Fruit fly (Drosophila melanogaster) whole organism, embryonic: Measurements from ENCODE around the gene Eip75B.

Experiments
- ATbp ChIP-seq: fragments of 200-800 bp; sonication (Bioruptor generic); optimal IDR thresholded peaks from 2 replicates; lab custom pipeline; 2017; ENCODE audit warnings: missing biosample characterization, mild to moderate bottlenecking, missing genetic modification characterization, missing genetic modification reagents
- Adf1 ChIP-seq: fragments of 200-800 bp; sonication (Bioruptor generic); IDR thresholded peaks from 2 replicates; pipeline ENCODE4 v1.3.6; 2022; ENCODE audit warnings: missing biosample characterization, missing genetic modification characterization
- Antp ChIP-seq: fragments of 200-800 bp; sonication (Bioruptor generic); optimal IDR thresholded peaks from 3 replicates; lab custom pipeline; 2016; ENCODE audit warnings: missing biosample characterization, missing genetic modification characterization
- CG10274 ChIP-seq: fragments of 200-800 bp; sonication (Bioruptor generic); optimal IDR thresholded peaks from 3 replicates; lab custom pipeline; 2017; ENCODE audit warnings: missing biosample characterization, mild to moderate bottlenecking, missing genetic modification characterization
- CG10654 ChIP-seq: fragments of 200-800 bp; sonication (Bioruptor generic); optimal IDR thresholded peaks from 2 replicates; lab custom pipeline; 2016; ENCODE audit warnings: missing biosample characterization, missing genetic modification characterization
- CG13296 ChIP-seq: fragments of 200-800 bp; sonication (Bioruptor generic); optimal IDR thresholded peaks from 3 replicates; lab custom pipeline; 2018; ENCODE audit warnings: missing biosample characterization, mild to moderate bottlenecking, missing genetic modification characterization
- CG13894 ChIP-seq: fragments of 200-800 bp; sonication (Bioruptor generic); optimal IDR thresholded peaks from 3 replicates; lab custom pipeline; 2018; ENCODE audit warnings: missing biosample characterization, mild to moderate bottlenecking, missing genetic modification characterization, moderate library complexity
- CG14441 ChIP-seq: fragments of 200-800 bp; sonication (Bioruptor generic); IDR thresholded peaks from 2 replicates; pipeline ENCODE4 v1.3.6; 2022; ENCODE audit warnings: missing biosample characterization, missing genetic modification characterization
- CG17359 ChIP-seq: fragments of 200-800 bp; sonication (Bioruptor generic); optimal IDR thresholded peaks from 3 replicates; lab custom pipeline; 2018; ENCODE audit warnings: missing biosample characterization, mild to moderate bottlenecking, missing genetic modification characterization, moderate library complexity
- CG1832 ChIP-seq: fragments of 200-800 bp; sonication (Bioruptor generic); optimal IDR thresholded peaks from 2 replicates; lab custom pipeline; 2017; ENCODE audit warnings: missing biosample characterization, mild to moderate bottlenecking, missing genetic modification characterization, inconsistent platforms
- CG18764 ChIP-seq: fragments of 200-800 bp; sonication (Bioruptor generic); optimal IDR thresholded peaks from 3 replicates; lab custom pipeline; 2016; ENCODE audit warnings: missing biosample characterization, missing genetic modification characterization
- CG30403 ChIP-seq: fragments of 200-800 bp; sonication (Bioruptor generic); optimal IDR thresholded peaks from 3 replicates; lab custom pipeline; 2016; ENCODE audit warnings: missing biosample characterization, missing genetic modification characterization
- CG32772 ChIP-seq: fragments of 200-800 bp; sonication (Bioruptor generic); IDR thresholded peaks from 2 replicates; pipeline ENCODE4 v1.3.6; 2022; ENCODE audit warnings: missing biosample characterization, missing genetic modification characterization
- CG9817 ChIP-seq: fragments of 200-800 bp; sonication (Bioruptor generic); optimal IDR thresholded peaks from 2 replicates; lab custom pipeline; 2018; ENCODE audit warnings: missing biosample characterization, mild to moderate bottlenecking, missing genetic modification characterization, moderate library complexity
- CTCF ChIP-seq: fragments of 200-800 bp; sonication (Bioruptor generic); optimal IDR thresholded peaks from 2 replicates; lab custom pipeline; 2017; ENCODE audit warnings: missing biosample characterization, mild to moderate bottlenecking, missing genetic modification characterization, moderate library complexity
- Drgx ChIP-seq: fragments of 200-800 bp; sonication (Bioruptor generic); IDR thresholded peaks from 2 replicates; pipeline ENCODE4 v1.3.6; 2022; ENCODE audit warnings: missing biosample characterization, missing genetic modification characterization
- Fer2 ChIP-seq: fragments of 200-800 bp; sonication (Bioruptor generic); optimal IDR thresholded peaks from 2 replicates; lab custom pipeline; 2018; ENCODE audit warnings: missing biosample characterization, mild to moderate bottlenecking, missing genetic modification characterization, moderate library complexity
- HLHmδ ChIP-seq: fragments of 200-800 bp; sonication (Bioruptor generic); optimal IDR thresholded peaks from 2 replicates; lab custom pipeline; 2018; ENCODE audit warnings: missing biosample characterization, mild to moderate bottlenecking, missing genetic modification characterization, moderate library complexity
- Lhr ChIP-seq: fragments of 200-800 bp; sonication (Bioruptor generic); optimal IDR thresholded peaks from 3 replicates; lab custom pipeline; 2017; ENCODE audit warnings: mild to moderate bottlenecking, missing biosample characterization, missing genetic modification reagents, missing genetic modification characterization
- Med ChIP-seq: fragments of 200-800 bp; sonication (Bioruptor generic); peaks from one replicate; lab custom pipeline; 2016; ENCODE audit warnings: missing biosample characterization, missing genetic modification characterization, mild to moderate bottlenecking, inconsistent platforms, moderate library complexity
- Meics ChIP-seq: fragments of 200-800 bp; sonication (Bioruptor generic); optimal IDR thresholded peaks from 2 replicates; lab custom pipeline; 2017; ENCODE audit warnings: missing biosample characterization, mild to moderate bottlenecking, missing genetic modification characterization
- Myb ChIP-seq: fragments of 200-800 bp; sonication (Bioruptor generic); optimal IDR thresholded peaks from 2 replicates; lab custom pipeline; 2016; ENCODE audit warnings: missing biosample characterization, missing genetic modification characterization
- Nf-YA ChIP-seq: fragments of 200-800 bp; sonication (Bioruptor generic); IDR thresholded peaks from 2 replicates; pipeline ENCODE4 v1.3.6; 2022; ENCODE audit warnings: missing biosample characterization, missing genetic modification characterization
- Nf-YB ChIP-seq: fragments of 200-800 bp; sonication (Bioruptor generic); optimal IDR thresholded peaks from 3 replicates; lab custom pipeline; 2019; ENCODE audit warnings: missing biosample characterization, mild to moderate bottlenecking, missing genetic modification characterization, moderate library complexity
- PHDP ChIP-seq: fragments of 200-800 bp; sonication (Bioruptor generic); optimal IDR thresholded peaks from 3 replicates; lab custom pipeline; 2018; ENCODE audit warnings: missing biosample characterization, mild to moderate bottlenecking, missing genetic modification characterization, moderate library complexity
- Ptx1 ChIP-seq: fragments of 200-800 bp; sonication (Bioruptor generic); IDR thresholded peaks from 2 replicates; pipeline ENCODE4 v1.3.6; 2022; ENCODE audit warnings: missing biosample characterization, missing genetic modification characterization
- Side ChIP-seq: fragments of 200-800 bp; sonication (Bioruptor generic); optimal IDR thresholded peaks from 2 replicates; lab custom pipeline; 2016; ENCODE audit warnings: missing biosample characterization, missing genetic modification characterization
- Xbp1 ChIP-seq: fragments of 200-800 bp; sonication (Bioruptor generic); optimal IDR thresholded peaks from 3 replicates; lab custom pipeline; 2016; ENCODE audit warnings: missing biosample characterization, mild to moderate bottlenecking, missing genetic modification characterization
- ara ChIP-seq: fragments of 200-800 bp; sonication (Bioruptor generic); IDR thresholded peaks from 2 replicates; pipeline ENCODE4 v1.3.6; 2022; ENCODE audit warnings: missing biosample characterization, missing genetic modification characterization
- bab2 ChIP-seq: fragments of 200-800 bp; sonication (Bioruptor generic); optimal IDR thresholded peaks from 2 replicates; lab custom pipeline; 2016; ENCODE audit warnings: missing biosample characterization, missing genetic modification characterization
- btn ChIP-seq: fragments of 200-800 bp; sonication (Bioruptor generic); optimal IDR thresholded peaks from 2 replicates; lab custom pipeline; 2016; ENCODE audit warnings: missing biosample characterization, missing genetic modification characterization
- ci ChIP-seq: fragments of 200-800 bp; sonication (Bioruptor generic); IDR thresholded peaks from 3 replicates; pipeline ENCODE4 v1.3.6; 2022; ENCODE audit warnings: missing biosample characterization, missing genetic modification characterization
- dmrt99B ChIP-seq: fragments of 200-800 bp; sonication (Bioruptor generic); optimal IDR thresholded peaks from 2 replicates; lab custom pipeline; 2018; ENCODE audit warnings: missing biosample characterization, mild to moderate bottlenecking, missing genetic modification characterization, moderate library complexity
- lbe ChIP-seq: fragments of 200-800 bp; sonication (Bioruptor generic); optimal IDR thresholded peaks from 2 replicates; lab custom pipeline; 2016; ENCODE audit warnings: missing biosample characterization, mild to moderate bottlenecking, missing genetic modification characterization
- lmd ChIP-seq: fragments of 200-800 bp; sonication (Bioruptor generic); IDR thresholded peaks from 2 replicates; pipeline ENCODE4 v1.3.6; 2022; ENCODE audit warnings: missing biosample characterization, missing genetic modification characterization
- mam ChIP-seq: fragments of 200-800 bp; sonication (Bioruptor generic); optimal IDR thresholded peaks from 3 replicates; lab custom pipeline; 2016; ENCODE audit warnings: missing biosample characterization, missing genetic modification characterization
- rib ChIP-seq: fragments of 200-800 bp; sonication (Bioruptor generic); IDR thresholded peaks from 2 replicates; pipeline ENCODE4 v1.3.6; 2022; ENCODE audit warnings: missing biosample characterization, missing genetic modification characterization
- ro ChIP-seq: fragments of 200-800 bp; sonication (Bioruptor generic); IDR thresholded peaks from 2 replicates; pipeline ENCODE4 v1.3.6; 2022; ENCODE audit warnings: missing biosample characterization, missing genetic modification characterization
- sens ChIP-seq: fragments of 200-800 bp; sonication (Bioruptor generic); peaks from one replicate; lab custom pipeline; 2016; ENCODE audit warnings: missing biosample characterization, missing genetic modification characterization
- slbo ChIP-seq: fragments of 200-800 bp; sonication (Bioruptor generic); IDR thresholded peaks from 2 replicates; pipeline ENCODE4 v1.3.6; 2022; ENCODE audit warnings: missing biosample characterization, missing genetic modification characterization
- slou ChIP-seq: fragments of 200-800 bp; sonication (Bioruptor generic); optimal IDR thresholded peaks from 3 replicates; lab custom pipeline; 2016; ENCODE audit warnings: missing biosample characterization, missing genetic modification characterization
- sr ChIP-seq: fragments of 200-800 bp; sonication (Bioruptor generic); IDR thresholded peaks from 3 replicates; pipeline ENCODE4 v1.3.6; 2022; ENCODE audit warnings: missing biosample characterization, missing genetic modification characterization
- sug ChIP-seq: fragments of 200-800 bp; optimal IDR thresholded peaks from 2 replicates; lab custom pipeline; 2019; ENCODE audit warnings: missing biosample characterization, mild to moderate bottlenecking, missing genetic modification characterization, moderate library complexity
- vvl ChIP-seq: fragments of 200-800 bp; sonication (Bioruptor generic); IDR thresholded peaks from 2 replicates; pipeline ENCODE4 v1.3.6; 2022; ENCODE audit warnings: missing biosample characterization, missing genetic modification characterization
- yki ChIP-seq: fragments of >200 bp; optimal IDR thresholded peaks from 3 replicates; lab custom pipeline; 2018
- z ChIP-seq: fragments of 200-800 bp; sonication (Bioruptor generic); IDR thresholded peaks from 3 replicates; pipeline ENCODE4 v1.3.6; 2022; ENCODE audit warnings: missing biosample characterization, missing genetic modification characterization
- zen2 ChIP-seq: fragments of 200-800 bp; sonication (Bioruptor generic); IDR thresholded peaks from 3 replicates; pipeline ENCODE4 v1.3.6; 2022; ENCODE audit warnings: missing biosample characterization, missing genetic modification characterization; ENCODE audit not compliant: partially characterized antibody

The Eip75B gene

dm6 chr3L:17972995-17973397, 91.5 kb downstream of the Eip75B start (continued):
- TF ChIP-seq sug = peak; percentile 13
- peak; percentile 53; the same call in 2 of the 3 replicates for TF ChIP-seq ci (GFP tag; lab: Robert Waterston, UW)
- TF ChIP-seq vvl = peak; percentile 30; the same call in 1 of the 2 replicates
- peak; percentile 67; the same call in 1 of the 2 replicates for TF ChIP-seq rib (GFP tag; lab: Robert Waterston, UW)
- TF ChIP-seq CTCF (GFP tag; lab: Kevin White, UChicago) = no peak
- TF ChIP-seq btn = no peak
- TF ChIP-seq zen2 (GFP tag; lab: Robert Waterston, UW) = 0 out of 3 replicates have a peak, but pooled peaks have one; percentile 22
- TF ChIP-seq lbe = peak; percentile 17
- 0 out of 3 replicates have a peak, but pooled peaks have one; percentile 3 for TF ChIP-seq sr (GFP tag; lab: Robert Waterston, UW)
- no peak for TF ChIP-seq Nf-YB
- no peak for TF ChIP-seq bab2 (GFP tag; lab: Kevin White, UChicago)
- TF ChIP-seq Nf-YA = no peak
- TF ChIP-seq CG10654 (GFP tag; lab: Kevin White, UChicago) = no peak
- peak; percentile 72 for TF ChIP-seq HLHmδ
- no peak for TF ChIP-seq Xbp1 (GFP tag; lab: Kevin White, UChicago)
- TF ChIP-seq CG32772 (GFP tag; lab: Robert Waterston, UW) = no peak
- no peak for TF ChIP-seq CG13296
- no peak for TF ChIP-seq lmd (GFP tag; lab: Robert Waterston, UW)
- TF ChIP-seq CG13894 (tag; lab: Kevin White, UChicago) = no peak
- no peak for TF ChIP-seq dmrt99B (tag; lab: Kevin White, UChicago)
- peak; percentile 75 for TF ChIP-seq yki (lab: Kevin White, UChicago)
- TF ChIP-seq Side (GFP tag; lab: Kevin White, UChicago) = no peak
- TF ChIP-seq sens (GFP tag; lab: Kevin White, UChicago) = peak; percentile 76
- TF ChIP-seq CG14441 (GFP tag; lab: Robert Waterston, UW) = no peak
- TF ChIP-seq Lhr (GFP tag; lab: Kevin White, UChicago) = no peak
- no peak for TF ChIP-seq Myb (GFP tag; lab: Kevin White, UChicago)
- no peak for TF ChIP-seq CG18764 (GFP tag; lab: Kevin White, UChicago)
- no peak for TF ChIP-seq ro (GFP tag; lab: Robert Waterston, UW)
- TF ChIP-seq mam (GFP tag; lab: Kevin White, UChicago) = no peak
- no peak for TF ChIP-seq ara (GFP tag; lab: Robert Waterston, UW)
- no peak for TF ChIP-seq Ptx1
- 0 out of 3 replicates have a peak, but pooled peaks have one; percentile 12 for TF ChIP-seq z (GFP tag; lab: Robert Waterston, UW)
- TF ChIP-seq CG30403 = no peak
- TF ChIP-seq Meics (GFP tag; lab: Kevin White, UChicago) = no peak
- TF ChIP-seq slbo (GFP tag; lab: Robert Waterston, UW) = no peak
- no peak for TF ChIP-seq CG9817
- TF ChIP-seq CG1832 (GFP tag; lab: Kevin White, UChicago) = no peak
- no peak; the same call in 1 of the 2 replicates for TF ChIP-seq Adf1 (GFP tag; lab: Robert Waterston, UW)
- TF ChIP-seq slou = no peak
- TF ChIP-seq CG17359 (tag; lab: Kevin White, UChicago) = no peak
- TF ChIP-seq Antp = no peak
- peak; percentile 45 for TF ChIP-seq Med (GFP tag; lab: Kevin White, UChicago)
- no peak for TF ChIP-seq PHDP
- no peak for TF ChIP-seq ATbp (GFP tag; lab: Kevin White, UChicago)
- no peak for TF ChIP-seq CG10274 (GFP tag; lab: Kevin White, UChicago)
- TF ChIP-seq Drgx (GFP tag; lab: Robert Waterston, UW) = peak; percentile 44; the same call in 1 of the 2 replicates
- no peak for TF ChIP-seq Fer2 (tag; lab: Kevin White, UChicago)
